Worm (Caenorhabditis elegans) whole organism, L2 larva: ENCODE data around the gene Y39B6A.42.

Experiments used
- C34F6.9 ChIP-seq: fragments of 150-350 bp; optimal IDR thresholded peaks from 2 replicates; lab custom pipeline; 2014; ENCODE audit warnings: missing biosample characterization, missing genetic modification characterization
- aly-2 ChIP-seq: fragments of 150-350 bp; optimal IDR thresholded peaks from 2 replicates; lab custom pipeline; 2014; ENCODE audit warnings: missing biosample characterization, missing genetic modification characterization
- ama-1 ChIP-seq: fragments of 150-350 bp; optimal IDR thresholded peaks from 2 replicates; lab custom pipeline; 2018; ENCODE audit warnings: inconsistent platforms
- fos-1 ChIP-seq: fragments of 150-350 bp; optimal IDR thresholded peaks from 2 replicates; lab custom pipeline; 2014; ENCODE audit warnings: missing biosample characterization, missing genetic modification characterization
- lsy-2 ChIP-seq, 2 experiments: fragments of 150-350 bp in 1 of 2; sonication (generic microtip) in 1 of 2; optimal IDR thresholded peaks; 2 replicates each; lab custom pipeline; 2014 to 2017; ENCODE audit warnings: missing biosample characterization in 2 of 2, missing genetic modification characterization in 2 of 2
- mdl-1 ChIP-seq, 2 experiments: fragments of 150-350 bp in 1 of 2; sonication (generic microtip) in 1 of 2; optimal IDR thresholded peaks; 2 replicates each; lab custom pipeline; 2017; ENCODE audit warnings: missing biosample characterization in 2 of 2, missing genetic modification characterization in 2 of 2
- nhr-25 ChIP-seq: fragments of 150-350 bp; sonication (generic microtip); optimal IDR thresholded peaks from 3 replicates; lab custom pipeline; 2014; ENCODE audit warnings: missing biosample characterization, missing genetic modification characterization
- snpc-4 ChIP-seq: fragments of 150-350 bp; optimal IDR thresholded peaks from 2 replicates; lab custom pipeline; 2014; ENCODE audit warnings: missing biosample characterization, missing genetic modification characterization
- unc-55 ChIP-seq: fragments of 150-350 bp; sonication (generic microtip); optimal IDR thresholded peaks from 3 replicates; lab custom pipeline; 2014; ENCODE audit warnings: missing biosample characterization, missing genetic modification reagents, missing genetic modification characterization
- ztf-11 ChIP-seq: sonication (generic microtip); optimal IDR thresholded peaks from 2 replicates; lab custom pipeline; 2017; ENCODE audit warnings: missing biosample characterization, missing genetic modification characterization

ce11 chrV:18993535-18993990, 24.1 kb upstream of the Y39B6A.42 start, which contains the start of gene gtf-2F2:
- no peak for TF ChIP-seq C34F6.9
- no peak for TF ChIP-seq unc-55 (GFP tag; lab: Kevin White, UChicago)
- TF ChIP-seq snpc-4 (tag; lab: Kevin White, UChicago) = no peak
- no peak for TF ChIP-seq aly-2 (tag; lab: Kevin White, UChicago)
- no peak for TF ChIP-seq lsy-2 (tag; optimal IDR thresholded peaks at IDR 0.05; lab: Kevin White, UChicago)
- no peak for TF ChIP-seq ama-1 (lab: Kevin White, UChicago)
- no peak for TF ChIP-seq ztf-11
- TF ChIP-seq mdl-1 (tag; optimal IDR thresholded peaks at IDR 0.05; lab: Kevin White, UChicago) = no peak
- TF ChIP-seq fos-1 (tag; lab: Kevin White, UChicago) = no peak
- no peak for TF ChIP-seq nhr-25
